Worm (Caenorhabditis elegans): ENCODE data around the gene srw-121.
"Not testable (repeated sequence)": the region's sequence is repeated elsewhere in the genome, so short reads cannot be mapped to it uniquely, and the experiment has no call there.

srw-121 gene

ce11 chrV:2992060-2992459 lies 675 bp upstream of the srw-121 start:
- TF ChIP-seq unc-62 (GFP tag; optimal IDR thresholded peaks at IDR 0.05): no peak

DNA sequence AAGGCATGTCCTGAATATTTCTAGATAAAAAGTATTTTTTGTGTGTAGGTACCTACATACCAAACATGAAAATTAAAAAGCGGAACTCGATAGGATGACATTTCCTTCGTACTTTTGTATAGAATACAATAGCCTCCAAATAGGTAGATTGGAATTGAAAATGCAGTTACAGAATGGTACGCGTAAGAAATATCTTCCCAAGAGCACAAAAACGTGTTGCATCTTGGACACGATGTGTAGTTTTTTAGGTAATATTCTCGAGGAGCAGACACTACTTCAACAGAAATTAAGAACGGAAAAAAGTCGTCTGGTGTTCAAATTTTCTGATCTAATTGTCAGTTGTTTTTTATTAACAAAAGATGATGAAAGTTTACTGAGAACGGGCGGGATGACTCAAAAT lies 4.0 kb downstream of the srw-121 start, which contains the start of gene srh-85:
srh-85 (minus strand) TSS at position 101 of the 400 bp plus-strand sequence.
- no peak for TF ChIP-seq unc-62 (GFP tag; optimal IDR thresholded peaks at IDR 0.05)

- no peak for TF ChIP-seq unc-62 (GFP tag; optimal IDR thresholded peaks at IDR 0.05)
Measured at ce11 chrV:2985309-2985708, 6.1 kb downstream of the srw-121 start, which contains the start of gene srw-139. srw-139 (minus strand) TSS chrV:2985409.

DNA sequence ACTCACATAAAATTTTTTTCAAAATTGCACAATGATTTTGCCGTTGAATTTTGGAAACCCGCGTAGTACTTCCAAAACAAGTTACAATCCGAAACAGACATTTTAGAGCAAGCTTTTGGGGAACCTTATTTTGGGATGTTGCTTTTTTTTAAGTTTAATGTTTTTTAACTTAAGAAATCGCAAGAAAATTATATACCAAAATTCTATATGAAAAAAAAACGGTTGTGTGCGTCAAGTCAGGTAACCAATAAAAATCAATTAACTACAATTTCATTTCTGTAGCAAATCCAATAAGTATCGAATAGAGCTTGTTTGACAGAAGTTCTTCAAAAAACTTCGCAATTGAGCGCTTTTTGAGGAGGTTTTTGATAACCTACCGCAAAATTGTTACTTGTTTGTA lies 8.0 kb downstream of the srw-121 start, which contains the start of gene srw-117:
srw-117 (minus strand) TSS at position 101 of the 400 bp plus-strand sequence.
- TF ChIP-seq unc-62 (GFP tag; optimal IDR thresholded peaks at IDR 0.05): no peak

- TF ChIP-seq unc-62 (GFP tag; optimal IDR thresholded peaks at IDR 0.05): no peak
Measured at ce11 chrV:2979978-2980377, 11.4 kb downstream of the srw-121 start, which contains the start of gene srw-118. srw-118 (minus strand) TSS chrV:2980078.

DNA sequence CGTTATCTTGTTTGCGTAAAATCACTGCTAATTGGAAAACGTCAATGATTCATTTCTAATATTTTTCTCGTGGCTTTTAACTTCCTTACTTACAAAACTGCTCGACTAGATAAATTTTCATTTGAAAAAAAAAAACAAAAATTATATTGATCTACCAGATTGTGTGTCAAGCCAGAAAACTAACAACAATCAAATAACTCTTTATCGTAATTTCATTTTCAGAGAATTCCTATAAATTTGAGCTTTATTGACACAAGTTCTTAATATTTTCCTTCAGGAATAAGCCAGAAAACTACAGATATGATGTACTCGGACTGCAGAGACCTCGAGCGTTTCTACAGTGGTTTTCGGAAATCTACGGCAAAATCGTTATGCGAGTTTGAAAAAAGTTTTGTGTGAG lies 15.1 kb downstream of the srw-121 start, which contains the start of gene srw-124:
srw-124 (plus strand) TSS at position 301 of the 400 bp plus-strand sequence.
- no peak for TF ChIP-seq unc-62 (GFP tag; optimal IDR thresholded peaks at IDR 0.05)

DNA sequence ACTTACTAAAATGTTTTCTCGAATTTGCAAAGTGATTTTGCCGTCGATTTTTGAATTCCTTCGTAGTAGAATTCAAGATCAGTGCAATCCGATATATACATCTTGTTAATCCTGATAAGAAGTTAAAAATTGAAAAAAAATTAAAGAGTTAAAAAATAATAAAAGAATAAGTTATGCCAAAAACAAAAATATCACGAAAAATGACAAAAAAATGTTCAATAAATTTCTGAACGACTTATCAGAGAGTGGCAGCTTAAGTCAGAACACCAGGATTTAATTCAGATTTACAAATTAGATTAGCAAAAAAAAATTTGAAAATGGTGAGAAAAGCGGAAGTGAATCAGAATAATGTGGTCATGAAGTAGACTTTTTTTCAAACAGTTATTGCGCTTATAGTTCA lies 16.1 kb downstream of the srw-121 start, which contains the start of gene srw-123:
srw-123 (minus strand) TSS at position 101 of the 400 bp plus-strand sequence.
- TF ChIP-seq unc-62 (GFP tag; optimal IDR thresholded peaks at IDR 0.05): not testable (repeated sequence)

DNA sequence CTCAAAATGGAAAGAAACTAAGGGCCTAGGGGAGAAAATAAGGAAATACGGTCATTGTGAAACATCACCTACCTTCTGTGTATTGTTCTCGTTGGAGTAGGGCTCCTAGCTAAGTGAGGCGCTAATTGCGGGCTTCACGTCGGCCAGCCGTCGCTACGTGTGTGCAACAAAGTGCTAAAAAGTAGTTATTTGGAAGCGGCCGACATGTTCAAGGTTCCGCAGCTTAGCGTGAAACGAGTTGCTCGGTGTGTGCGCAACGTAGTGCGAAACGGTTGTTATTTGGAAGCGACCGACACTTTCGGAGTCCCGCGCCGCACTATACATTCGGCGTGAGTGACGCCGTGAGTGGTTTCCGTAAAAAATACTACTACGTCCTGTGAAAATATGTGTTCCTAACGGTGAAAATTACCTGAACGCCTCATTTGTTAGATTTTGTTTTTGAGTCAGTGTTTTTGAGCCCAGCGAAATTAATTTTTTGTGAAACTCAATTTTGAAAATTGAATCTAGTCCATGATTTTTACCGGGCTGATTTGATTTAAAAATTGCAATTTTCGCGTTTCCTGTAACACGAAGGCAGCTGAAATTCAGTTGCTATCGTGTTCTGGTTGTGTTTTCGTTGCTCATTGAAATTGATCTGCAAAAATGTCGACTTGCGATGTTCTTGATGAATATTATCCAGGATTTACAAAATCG lies 19.9 kb downstream of the srw-121 start, which contains the start of gene srw-129:
srw-129 (plus strand) TSS at position 643 of the 693 bp plus-strand sequence.
- TF ChIP-seq unc-62 (GFP tag; optimal IDR thresholded peaks at IDR 0.05): no peak

DNA sequence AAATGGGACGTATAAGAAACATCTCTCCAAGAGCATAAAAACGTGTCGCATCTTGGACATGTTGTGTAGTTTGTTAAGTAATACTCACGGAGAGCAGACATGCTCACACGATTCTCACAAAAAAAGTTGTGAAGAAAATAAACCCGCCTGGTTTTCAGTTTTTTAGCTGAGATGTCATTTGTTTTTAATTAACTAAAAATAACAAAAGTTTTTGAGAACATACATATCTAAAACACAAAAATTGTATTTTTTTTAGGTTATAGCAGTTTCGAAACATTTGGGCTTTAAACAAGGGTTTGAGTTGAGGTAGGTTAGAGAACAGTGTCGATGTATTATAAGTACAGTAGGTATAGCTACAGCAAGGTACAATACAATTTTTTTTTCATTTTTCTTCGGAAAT lies 26.6 kb downstream of the srw-121 start, which contains the start of gene srh-88:
srh-88 (minus strand) TSS at position 101 of the 400 bp plus-strand sequence.
- no peak for TF ChIP-seq unc-62 (GFP tag; optimal IDR thresholded peaks at IDR 0.05)

ce11 chrV:2962960-2963359 lies 28.4 kb downstream of the srw-121 start, which contains the start of gene srw-138:
srw-138 (minus strand) TSS chrV:2963060.
- TF ChIP-seq unc-62 (GFP tag; optimal IDR thresholded peaks at IDR 0.05): no peak

- TF ChIP-seq unc-62 (GFP tag; optimal IDR thresholded peaks at IDR 0.05): no peak
Measured at ce11 chrV:2960894-2961293, 30.5 kb downstream of the srw-121 start, which contains the start of gene srw-144. srw-144 (minus strand) TSS chrV:2960994.

DNA sequence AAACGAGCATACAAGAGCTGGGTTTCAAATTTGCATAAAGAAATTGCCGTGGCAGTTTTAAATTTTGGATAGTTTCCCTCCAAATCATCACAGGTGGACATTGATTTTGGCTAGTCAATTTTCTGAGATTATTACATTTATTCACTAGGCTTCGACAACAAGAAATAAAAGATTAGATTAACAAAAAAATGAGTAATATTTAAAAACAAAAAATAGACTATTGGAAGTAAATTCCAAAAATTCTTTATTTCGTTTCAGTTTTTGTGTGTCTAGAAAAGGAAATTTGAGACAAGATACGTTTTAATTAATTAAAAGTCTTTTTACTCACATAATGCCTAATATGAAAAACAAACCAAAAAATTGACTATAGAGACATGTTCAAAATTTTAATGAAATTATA lies 33.2 kb downstream of the srw-121 start, which contains the start of gene srw-142:
srw-142 (minus strand) TSS at position 101 of the 400 bp plus-strand sequence.
- TF ChIP-seq unc-62 (GFP tag; optimal IDR thresholded peaks at IDR 0.05): no peak

DNA sequence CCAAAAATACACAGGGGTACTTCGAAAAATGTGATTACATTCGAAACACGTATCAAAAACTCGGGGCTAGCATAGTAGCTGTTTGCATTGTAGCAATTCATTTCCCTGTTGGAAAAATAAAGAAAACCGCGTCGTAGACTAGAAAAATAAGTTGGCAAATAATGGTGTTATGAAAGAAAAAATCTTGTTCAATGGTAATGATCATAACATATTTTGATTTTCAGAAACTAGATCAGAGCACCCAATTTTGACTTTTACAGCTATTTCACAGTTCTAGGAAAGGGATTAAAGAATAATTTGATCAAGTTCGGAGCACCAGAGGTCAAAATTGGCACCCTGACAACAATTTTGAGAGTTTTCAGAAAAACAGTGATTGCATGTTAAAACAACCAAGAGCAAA lies 36.0 kb downstream of the srw-121 start, which contains the start of gene srh-248:
srh-248 (minus strand) TSS at position 101 of the 400 bp plus-strand sequence.
- not testable (repeated sequence) for TF ChIP-seq unc-62 (GFP tag; optimal IDR thresholded peaks at IDR 0.05)

- not testable (repeated sequence) for TF ChIP-seq unc-62 (GFP tag; optimal IDR thresholded peaks at IDR 0.05)
Measured at ce11 chrV:2952102-2952501, 39.3 kb downstream of the srw-121 start, which contains the start of gene srw-122. srw-122 (minus strand) TSS chrV:2952202.

- TF ChIP-seq unc-62 (GFP tag; optimal IDR thresholded peaks at IDR 0.05): no peak
Measured at ce11 chrV:2945602-2946001, 45.8 kb downstream of the srw-121 start, which contains the start of gene srh-87. srh-87 (minus strand) TSS chrV:2945702.

DNA sequence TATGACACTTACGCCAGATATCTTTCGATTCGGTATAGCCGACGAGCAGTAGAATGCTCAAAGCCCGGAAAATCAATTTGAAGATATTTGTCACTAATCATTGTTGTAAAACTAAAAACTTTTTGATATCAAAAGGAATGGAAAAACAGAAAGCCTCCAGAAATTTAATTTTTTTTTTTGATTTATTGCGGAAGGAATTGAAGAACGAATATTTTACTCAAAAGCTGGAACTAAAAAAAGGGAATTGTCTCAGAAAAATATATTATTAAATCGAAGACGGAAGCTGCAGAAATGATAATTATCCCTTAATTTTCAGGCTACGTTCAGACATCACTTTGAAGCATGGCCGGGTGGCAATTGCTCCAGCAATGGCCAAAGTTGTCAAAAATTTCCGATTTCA lies 47.5 kb downstream of the srw-121 start, which contains the start of gene srw-137:
srw-137 (minus strand) TSS at position 101 of the 400 bp plus-strand sequence.
- no peak for TF ChIP-seq unc-62 (GFP tag; optimal IDR thresholded peaks at IDR 0.05)

Measured in whole organism, dauer.